Fruit fly (Drosophila melanogaster) whole organism, embryonic: ENCODE measurements around the gene CG1738.
A peak's percentile ranks its signal among the peaks of the same experiment; 100 is the strongest.

ENCODE experiments used
- CG10267 ChIP-seq: fragments of 200-800 bp; sonication (Bioruptor generic); optimal IDR thresholded peaks from 2 replicates; lab custom pipeline; 2018; ENCODE audit warnings: missing biosample characterization, mild to moderate bottlenecking, missing genetic modification characterization, moderate library complexity
- CG12071 ChIP-seq: fragments of 200-800 bp; sonication (Bioruptor generic); optimal IDR thresholded peaks from 3 replicates; lab custom pipeline; 2018; ENCODE audit warnings: missing biosample characterization, mild to moderate bottlenecking, missing genetic modification characterization
- CG12219 ChIP-seq: fragments of 200-800 bp; sonication (Bioruptor generic); optimal IDR thresholded peaks from 3 replicates; lab custom pipeline; 2018; ENCODE audit warnings: missing biosample characterization, mild to moderate bottlenecking, missing genetic modification characterization
- CG12744 ChIP-seq: fragments of 200-800 bp; sonication (Bioruptor generic); optimal IDR thresholded peaks from 2 replicates; lab custom pipeline; 2016; ENCODE audit warnings: missing biosample characterization, missing genetic modification characterization
- CG13123 ChIP-seq: fragments of 200-800 bp; sonication (Bioruptor generic); optimal IDR thresholded peaks from 2 replicates; lab custom pipeline; 2016; ENCODE audit warnings: missing biosample characterization, missing genetic modification characterization
- CG14667 ChIP-seq: fragments of 200-800 bp; sonication (Bioruptor generic); IDR thresholded peaks from 2 replicates; pipeline ENCODE4 v1.3.6; 2022; ENCODE audit warnings: missing biosample characterization, missing genetic modification characterization
- CG1647 ChIP-seq: fragments of 200-800 bp; sonication (Bioruptor generic); optimal IDR thresholded peaks from 3 replicates; lab custom pipeline; 2016; ENCODE audit warnings: missing biosample characterization, missing genetic modification characterization
- CG17186 ChIP-seq: fragments of 200-800 bp; sonication (Bioruptor generic); optimal IDR thresholded peaks from 3 replicates; lab custom pipeline; 2017; ENCODE audit warnings: missing biosample characterization, missing genetic modification reagents, missing genetic modification characterization
- CG17361 ChIP-seq: fragments of 200-800 bp; sonication (Bioruptor generic); IDR thresholded peaks from 3 replicates; pipeline ENCODE4 v1.3.6; 2022; ENCODE audit warnings: missing biosample characterization, missing genetic modification characterization
- CG18011 ChIP-seq: fragments of 200-800 bp; sonication (Bioruptor generic); optimal IDR thresholded peaks from 2 replicates; lab custom pipeline; 2017; ENCODE audit warnings: missing biosample characterization, missing genetic modification characterization, mild to moderate bottlenecking, moderate library complexity, missing genotype
- CG18476 ChIP-seq: fragments of 200-800 bp; sonication (Bioruptor generic); optimal IDR thresholded peaks from 2 replicates; lab custom pipeline; 2016; ENCODE audit warnings: missing biosample characterization, mild to moderate bottlenecking, missing genetic modification characterization
- CG2120 ChIP-seq: fragments of 200-800 bp; sonication (Bioruptor generic); optimal IDR thresholded peaks from 3 replicates; lab custom pipeline; 2016; ENCODE audit warnings: missing biosample characterization, missing genetic modification characterization
- CG2678 ChIP-seq: fragments of 200-800 bp; sonication (Bioruptor generic); optimal IDR thresholded peaks from 3 replicates; lab custom pipeline; 2019; ENCODE audit warnings: missing biosample characterization, mild to moderate bottlenecking, missing genetic modification characterization, moderate library complexity
- CG30403 ChIP-seq: fragments of 200-800 bp; sonication (Bioruptor generic); optimal IDR thresholded peaks from 3 replicates; lab custom pipeline; 2016; ENCODE audit warnings: missing biosample characterization, missing genetic modification characterization
- CG30431 ChIP-seq: fragments of 200-800 bp; sonication (Bioruptor generic); optimal IDR thresholded peaks from 2 replicates; lab custom pipeline; 2017; ENCODE audit warnings: missing biosample characterization, missing genetic modification characterization
- CG3281 ChIP-seq: fragments of 200-800 bp; sonication (Bioruptor generic); optimal IDR thresholded peaks from 3 replicates; lab custom pipeline; 2017; ENCODE audit warnings: missing biosample characterization, mild to moderate bottlenecking, missing genetic modification characterization
- CG6683 ChIP-seq: fragments of 200-800 bp; sonication (Bioruptor generic); optimal IDR thresholded peaks from 2 replicates; lab custom pipeline; 2017; ENCODE audit warnings: missing biosample characterization, mild to moderate bottlenecking, missing genetic modification characterization, missing genetic modification reagents
- CG6854 ChIP-seq: fragments of 200-800 bp; sonication (Bioruptor generic); optimal IDR thresholded peaks from 3 replicates; lab custom pipeline; 2017; ENCODE audit warnings: missing biosample characterization, mild to moderate bottlenecking, missing genetic modification characterization
- CG7357 ChIP-seq: fragments of 200-800 bp; sonication (Bioruptor generic); IDR thresholded peaks from 3 replicates; pipeline ENCODE4 v1.3.6; 2022; ENCODE audit warnings: missing biosample characterization, missing genetic modification characterization
- CG8290 ChIP-seq, 3 experiments: fragments of 200-800 bp; sonication (Bioruptor generic); optimal IDR thresholded peaks; 2 replicates each; lab custom pipeline; 2016 to 2019; ENCODE audit warnings: missing biosample characterization in 3 of 3, missing genetic modification characterization in 3 of 3, mild to moderate bottlenecking in 2 of 3, moderate library complexity in 1 of 3
- Camta ChIP-seq: fragments of 200-800 bp; sonication (Bioruptor generic); optimal IDR thresholded peaks from 2 replicates; lab custom pipeline; 2016; ENCODE audit warnings: missing biosample characterization, missing genetic modification characterization
- Gug ChIP-seq: fragments of 200-800 bp; sonication (Bioruptor generic); IDR thresholded peaks from 4 replicates; pipeline ENCODE4 v1.3.6; 2022; ENCODE audit warnings: missing biosample characterization, missing genetic modification characterization
- HHEX ChIP-seq: fragments of 200-800 bp; sonication (Bioruptor generic); optimal IDR thresholded peaks from 3 replicates; lab custom pipeline; 2017; ENCODE audit warnings: missing biosample characterization, mild to moderate bottlenecking, missing genetic modification characterization, missing genetic modification reagents
- Hsf ChIP-seq: fragments of 200-800 bp; sonication (Bioruptor generic); optimal IDR thresholded peaks from 3 replicates; lab custom pipeline; 2016; ENCODE audit warnings: missing biosample characterization, missing genetic modification characterization
- Mes4 ChIP-seq: fragments of 200-800 bp; sonication (Bioruptor generic); optimal IDR thresholded peaks from 2 replicates; lab custom pipeline; 2016; ENCODE audit warnings: missing biosample characterization, missing genetic modification characterization
- NC2α ChIP-seq: fragments of 200-800 bp; sonication (Bioruptor generic); optimal IDR thresholded peaks from 2 replicates; lab custom pipeline; 2016; ENCODE audit warnings: missing biosample characterization, missing genetic modification characterization
- NFAT ChIP-seq: fragments of 200-800 bp; sonication (Bioruptor generic); IDR thresholded peaks from 2 replicates; pipeline ENCODE4 v1.3.6; 2022; ENCODE audit warnings: missing biosample characterization, missing genetic modification characterization
- Nf-YC ChIP-seq: fragments of 200-800 bp; optimal IDR thresholded peaks from 3 replicates; lab custom pipeline; 2019; ENCODE audit warnings: missing biosample characterization, mild to moderate bottlenecking, missing genetic modification characterization, moderate library complexity
- Oaz ChIP-seq: fragments of 200-800 bp; sonication (Bioruptor generic); IDR thresholded peaks from 2 replicates; pipeline ENCODE4 v1.3.6; 2022; ENCODE audit warnings: missing biosample characterization, missing genetic modification characterization
- Xbp1 ChIP-seq: fragments of 200-800 bp; sonication (Bioruptor generic); optimal IDR thresholded peaks from 3 replicates; lab custom pipeline; 2016; ENCODE audit warnings: missing biosample characterization, mild to moderate bottlenecking, missing genetic modification characterization
- ac ChIP-seq: fragments of 200-800 bp; sonication (Bioruptor generic); optimal IDR thresholded peaks from 3 replicates; lab custom pipeline; 2017; ENCODE audit warnings: missing biosample characterization, mild to moderate bottlenecking, missing genetic modification characterization
- bigmax ChIP-seq: fragments of 200-800 bp; sonication (Bioruptor generic); optimal IDR thresholded peaks from 2 replicates; lab custom pipeline; 2018; ENCODE audit warnings: missing biosample characterization, mild to moderate bottlenecking, missing genetic modification characterization
- btn ChIP-seq: fragments of 200-800 bp; sonication (Bioruptor generic); optimal IDR thresholded peaks from 2 replicates; lab custom pipeline; 2016; ENCODE audit warnings: missing biosample characterization, missing genetic modification characterization
- chn ChIP-seq: fragments of 200-800 bp; sonication (Bioruptor generic); optimal IDR thresholded peaks from 2 replicates; lab custom pipeline; 2016; ENCODE audit warnings: missing biosample characterization, missing genetic modification characterization
- corto ChIP-seq: fragments of 200-800 bp; sonication (Bioruptor generic); optimal IDR thresholded peaks from 2 replicates; lab custom pipeline; 2016; ENCODE audit warnings: missing biosample characterization, mild to moderate bottlenecking, missing genetic modification characterization, moderate library complexity
- ems ChIP-seq: fragments of 200-800 bp; sonication (Bioruptor generic); optimal IDR thresholded peaks from 3 replicates; lab custom pipeline; 2016; ENCODE audit warnings: missing biosample characterization, missing genetic modification characterization
- en ChIP-seq: fragments of 200-800 bp; sonication (Bioruptor generic); optimal IDR thresholded peaks from 2 replicates; lab custom pipeline; 2016; ENCODE audit warnings: missing biosample characterization, missing genetic modification characterization
- insv ChIP-seq, 2 experiments: fragments of 200-800 bp; sonication (Bioruptor generic); optimal IDR thresholded peaks; 3 replicates each; lab custom pipeline; 2016 to 2018; ENCODE audit warnings: missing biosample characterization in 2 of 2, missing genetic modification characterization in 2 of 2
- mam ChIP-seq: fragments of 200-800 bp; sonication (Bioruptor generic); optimal IDR thresholded peaks from 3 replicates; lab custom pipeline; 2016; ENCODE audit warnings: missing biosample characterization, missing genetic modification characterization
- mirr ChIP-seq: fragments of 200-800 bp; sonication (Bioruptor generic); optimal IDR thresholded peaks from 3 replicates; lab custom pipeline; 2018; ENCODE audit warnings: missing biosample characterization, mild to moderate bottlenecking, missing genetic modification characterization
- otp ChIP-seq: fragments of 200-800 bp; sonication (Bioruptor generic); IDR thresholded peaks from 3 replicates; pipeline ENCODE4, ENCODE4 v1.3.6; 2022; ENCODE audit warnings: missing biosample characterization, missing genetic modification characterization
- rib ChIP-seq: fragments of 200-800 bp; sonication (Bioruptor generic); IDR thresholded peaks from 2 replicates; pipeline ENCODE4 v1.3.6; 2022; ENCODE audit warnings: missing biosample characterization, missing genetic modification characterization
- ro ChIP-seq: fragments of 200-800 bp; sonication (Bioruptor generic); IDR thresholded peaks from 2 replicates; pipeline ENCODE4 v1.3.6; 2022; ENCODE audit warnings: missing biosample characterization, missing genetic modification characterization
- row ChIP-seq: fragments of 200-800 bp; sonication (Bioruptor generic); IDR thresholded peaks from 3 replicates; pipeline ENCODE4 v1.3.6; 2022; ENCODE audit warnings: missing biosample characterization, missing genetic modification characterization
- sens ChIP-seq: fragments of 200-800 bp; sonication (Bioruptor generic); peaks from one replicate; lab custom pipeline; 2016; ENCODE audit warnings: missing biosample characterization, missing genetic modification characterization
- sisA ChIP-seq: fragments of 200-800 bp; sonication (Bioruptor generic); IDR thresholded peaks from 2 replicates; pipeline ENCODE4 v1.3.6; 2022; ENCODE audit warnings: missing biosample characterization, missing genetic modification characterization
- ttk ChIP-seq: fragments of 200-800 bp; sonication (Bioruptor generic); IDR thresholded peaks from 2 replicates; pipeline ENCODE4 v2.1.2; 2022; ENCODE audit warnings: missing biosample characterization, missing genetic modification characterization
- tup ChIP-seq: fragments of 200-800 bp; sonication (Bioruptor generic); optimal IDR thresholded peaks from 2 replicates; lab custom pipeline; 2016; ENCODE audit warnings: missing biosample characterization, mild to moderate bottlenecking, missing genetic modification characterization, moderate library complexity
- wor ChIP-seq: fragments of 200-800 bp; sonication (Bioruptor generic); IDR thresholded peaks from 2 replicates; pipeline ENCODE4 v1.3.6; 2022; ENCODE audit warnings: missing biosample characterization, missing genetic modification characterization
- zen ChIP-seq: fragments of 200-800 bp; sonication (Bioruptor generic); optimal IDR thresholded peaks from 3 replicates; lab custom pipeline; 2018; ENCODE audit warnings: missing biosample characterization, mild to moderate bottlenecking, missing genetic modification characterization, moderate library complexity

CG1738 gene

dm6 chrX:11326213-11326731, 22.6 kb upstream of the CG1738 start (continued):
- TF ChIP-seq CG2120 (GFP tag; lab: Kevin White, UChicago) (peak; percentile 78), insv (GFP tag; optimal IDR thresholded peaks at IDR 0.05; lab: Kevin White, UChicago) (peak in 1 of 2 experiments; percentile 12), en (GFP tag; lab: Kevin White, UChicago) (peak; percentile 60), Mes4 (GFP tag; lab: Kevin White, UChicago) (peak; percentile 67), sens (peak; percentile 94), CG14667 (GFP tag; lab: Robert Waterston, UW) (peak; percentile 40; the same call in 1 of the 2 replicates), CG17186 (GFP tag; lab: Kevin White, UChicago) (peak; percentile 38), zen (tag; lab: Kevin White, UChicago) (peak; percentile 15), Gug (GFP tag; lab: Robert Waterston, UW) (peak; percentile 32; the same call in 1 of the 4 replicates), chn (GFP tag; lab: Kevin White, UChicago) (peak; percentile 26), otp (GFP tag; lab: Robert Waterston, UW) (peak; percentile 77), Oaz (GFP tag; lab: Robert Waterston, UW) (peak; percentile 40; the same call in 1 of the 2 replicates), row (GFP tag; lab: Robert Waterston, UW) (peak; percentile 78), CG18011 (GFP tag; lab: Kevin White, UChicago) (peak; percentile 11), btn (peak; percentile 29), tup (no peak), wor (GFP tag; lab: Robert Waterston, UW) (peak; percentile 24; the same call in 1 of the 2 replicates), Nf-YC (tag; lab: Kevin White, UChicago) (peak; percentile 37), HHEX (GFP tag; lab: Kevin White, UChicago) (peak; percentile 70), CG30403 (GFP tag; lab: Kevin White, UChicago) (peak; percentile 73), Hsf (GFP tag; lab: Kevin White, UChicago) (peak; percentile 63), CG10267 (peak; percentile 32), CG12744 (peak; percentile 30), CG6854 (peak; percentile 69), rib (GFP tag; lab: Robert Waterston, UW) (peak; percentile 33; the same call in 1 of the 2 replicates), CG13123 (GFP tag; lab: Kevin White, UChicago) (no peak), Camta (peak; percentile 49), CG2678 (tag; lab: Kevin White, UChicago) (peak; percentile 84), bigmax (GFP tag; lab: Kevin White, UChicago) (no peak), NC2α (peak; percentile 30), CG30431 (GFP tag; lab: Kevin White, UChicago) (peak; percentile 27), NFAT (GFP tag; lab: Robert Waterston, UW) (0 out of 2 replicates have a peak, but pooled peaks have one; percentile 27), CG12219 (GFP tag; lab: Kevin White, UChicago) (peak; percentile 76), ems (GFP tag; lab: Kevin White, UChicago) (peak; percentile 40), Xbp1 (GFP tag; lab: Kevin White, UChicago) (peak; percentile 68), CG6683 (GFP tag; lab: Kevin White, UChicago) (peak; percentile 37), CG7357 (GFP tag; lab: Robert Waterston, UW) (0 out of 3 replicates have a peak, but pooled peaks have one; percentile 37), ttk (GFP tag; lab: Robert Waterston, UW) (peak; percentile 51), CG18476 (peak; percentile 30), sisA (peak; percentile 59), CG8290 (GFP tag; optimal IDR thresholded peaks at IDR 0.05; lab: Kevin White, UChicago) (no peak), CG8290 (tag; optimal IDR thresholded peaks at IDR 0.05; lab: Kevin White, UChicago) (no peak), corto (GFP tag; lab: Kevin White, UChicago) (peak; percentile 41), mirr (GFP tag; lab: Kevin White, UChicago) (peak; percentile 82), mam (GFP tag; lab: Kevin White, UChicago) (peak; percentile 53), ro (GFP tag; lab: Robert Waterston, UW) (0 out of 2 replicates have a peak, but pooled peaks have one; percentile 14), CG1647 (GFP tag; lab: Kevin White, UChicago) (peak; percentile 50), CG12071 (GFP tag; lab: Kevin White, UChicago) (peak; percentile 63), CG17361 (GFP tag; lab: Robert Waterston, UW) (peak; percentile 79), CG3281 (GFP tag; lab: Kevin White, UChicago) (peak; percentile 65), ac (GFP tag; lab: Kevin White, UChicago) (no peak)
